Fruit fly (Drosophila melanogaster) whole organism, larva: Measurements from ENCODE around the gene CG33271.
"Not testable (repeated sequence)": the region's sequence is repeated elsewhere in the genome, so short reads cannot be mapped to it uniquely, and the experiment has no call there.

ENCODE experiments used
- noc ChIP-seq: fragments of 200-800 bp; sonication (Bioruptor generic); optimal IDR thresholded peaks from 3 replicates; lab custom pipeline; 2019; ENCODE audit warnings: missing biosample characterization, mild to moderate bottlenecking, missing genetic modification characterization, moderate library complexity

The CG33271 gene

dm6 chr3L:11593778-11594177, 16.5 kb upstream of the CG33271 start:
- TF ChIP-seq noc = no peak

dm6 chr3L:11591803-11592202, 14.5 kb upstream of the CG33271 start:
- TF ChIP-seq noc = no peak

dm6 chr3L:11591131-11591530, 13.8 kb upstream of the CG33271 start, which contains the start of gene CG33268:
Gene CG33268 (minus strand): TSS chr3L:11591231.
- no peak for TF ChIP-seq noc

- TF ChIP-seq noc = not testable (repeated sequence)
Observed at dm6 chr3L:11589395-11589794, 12.1 kb upstream of the CG33271 start, which contains the start of gene CG7377. Gene CG7377 (plus strand): TSS chr3L:11589695.

- no peak for TF ChIP-seq noc
Observed at dm6 chr3L:11588594-11588993, 11.3 kb upstream of the CG33271 start.

- TF ChIP-seq noc = no peak
Observed at dm6 chr3L:11587720-11588580, 10.7 kb upstream of the CG33271 start, which contains the start of gene rt. Gene rt (minus strand): TSS chr3L:11587770.

dm6 chr3L:11586794-11587462, 9.6 kb upstream of the CG33271 start:
- TF ChIP-seq noc = no peak

- TF ChIP-seq noc = no peak
Observed at dm6 chr3L:11583964-11584363, 6.7 kb upstream of the CG33271 start, which contains the start of gene CG32086. Gene CG32086 (minus strand): TSS chr3L:11584064.

- TF ChIP-seq noc = no peak
Observed at dm6 chr3L:11582097-11582496, 4.8 kb upstream of the CG33271 start, which contains the start of gene CG33269. Gene CG33269 (minus strand): TSS chr3L:11582197.

- TF ChIP-seq noc = no peak
Observed at dm6 chr3L:11580919-11581318, 3.6 kb upstream of the CG33271 start, which contains the start of gene CG43391. Gene CG43391 (minus strand): TSS chr3L:11581019.

- TF ChIP-seq noc = no peak
Observed at dm6 chr3L:11579919-11580318, 2.6 kb upstream of the CG33271 start, which contains the start of gene CG43390. Gene CG43390 (minus strand): TSS chr3L:11579950.

dm6 chr3L:11578847-11579246, 1.6 kb upstream of the CG33271 start:
- no peak for TF ChIP-seq noc

dm6 chr3L:11578211-11578673, 947 bp upstream of the CG33271 start, which contains the start of gene CG33270:
Gene CG33270 (minus strand): TSS chr3L:11578623.
- TF ChIP-seq noc = no peak

- TF ChIP-seq noc = not testable (repeated sequence)
Observed at dm6 chr3L:11576944-11577343, 351 bp downstream of the CG33271 start, which contains the start of gene CG33489. Gene CG33489 (minus strand): TSS chr3L:11577044.

dm6 chr3L:11574563-11574962, 2.7 kb downstream of the CG33271 start, which contains the start of gene CG33490:
Gene CG33490 (minus strand): TSS chr3L:11574663.
- no peak for TF ChIP-seq noc

- TF ChIP-seq noc = no peak
Observed at dm6 chr3L:11563972-11564533, 13.2 kb downstream of the CG33271 start, which contains the start of the genes CG46412 and CG33267. Gene CG46412 (minus strand): TSS chr3L:11564072. Gene CG33267 (plus strand): TSS chr3L:11564483.
